Worm (Caenorhabditis elegans): ENCODE measurements around the gene H05C05.1.

The H05C05.1 gene

ce11 chrIII:2948310-2948961 lies 1.5 kb downstream of the H05C05.1 start (continued):
- no peak for TF ChIP-seq gmeb-1 (tag; optimal IDR thresholded peaks at IDR 0.05)
- TF ChIP-seq unc-55 (GFP tag; optimal IDR thresholded peaks at IDR 0.05): peak; percentile 44
- no peak for TF ChIP-seq nhr-23 (tag; optimal IDR thresholded peaks at IDR 0.05)
- no peak for TF ChIP-seq Y55F3AM.14 (GFP tag; optimal IDR thresholded peaks at IDR 0.05)
- peak; percentile 6 for TF ChIP-seq sem-4 (tag; optimal IDR thresholded peaks at IDR 0.05)
- TF ChIP-seq nhr-6 (tag; optimal IDR thresholded peaks at IDR 0.05): no peak
- TF ChIP-seq aly-2 (tag; optimal IDR thresholded peaks at IDR 0.05): no peak
- TF ChIP-seq crh-2 (tag; optimal IDR thresholded peaks at IDR 0.05): peak; percentile 86
- no peak for TF ChIP-seq nhr-77 (tag; optimal IDR thresholded peaks at IDR 0.05)
- TF ChIP-seq unc-39 (tag; optimal IDR thresholded peaks at IDR 0.05): no peak
- no peak for TF ChIP-seq nhr-237 (tag; optimal IDR thresholded peaks at IDR 0.05)
- TF ChIP-seq mdl-1 (tag; optimal IDR thresholded peaks at IDR 0.05): no peak
- no peak for TF ChIP-seq ZK546.5 (tag; optimal IDR thresholded peaks at IDR 0.05)
- TF ChIP-seq elt-1 (tag; optimal IDR thresholded peaks at IDR 0.05): no peak
- peak; percentile 37 for TF ChIP-seq sma-9 (GFP tag; optimal IDR thresholded peaks at IDR 0.05)
- no peak for TF ChIP-seq sma-9 (tag; optimal IDR thresholded peaks at IDR 0.05)
- no peak for TF ChIP-seq mbf-1 (tag; optimal IDR thresholded peaks at IDR 0.05)
- TF ChIP-seq nhr-11 (tag; optimal IDR thresholded peaks at IDR 0.05): no peak
- peak; percentile 62 for TF ChIP-seq nhr-25 (tag; optimal IDR thresholded peaks at IDR 0.05)
- TF ChIP-seq lin-39 (tag; optimal IDR thresholded peaks at IDR 0.05): no peak

ce11 chrIII:2952437-2952836 lies 5.5 kb downstream of the H05C05.1 start:
- no peak for TF ChIP-seq unc-55 (GFP tag; optimal IDR thresholded peaks at IDR 0.05)
- no peak for TF ChIP-seq nhr-77 (tag; optimal IDR thresholded peaks at IDR 0.05)
- TF ChIP-seq unc-39 (tag; optimal IDR thresholded peaks at IDR 0.05): no peak
- no peak for TF ChIP-seq lsy-2 (tag; optimal IDR thresholded peaks at IDR 0.05)
- no peak for TF ChIP-seq F13H6.1 (tag; optimal IDR thresholded peaks at IDR 0.05)
- TF ChIP-seq alr-1 (tag; optimal IDR thresholded peaks at IDR 0.05): no peak
- TF ChIP-seq mbf-1 (tag; optimal IDR thresholded peaks at IDR 0.05): no peak
- no peak for TF ChIP-seq ZK546.5 (tag; optimal IDR thresholded peaks at IDR 0.05)
- no peak for TF ChIP-seq Y55F3AM.14 (GFP tag; optimal IDR thresholded peaks at IDR 0.05)
- no peak for TF ChIP-seq gmeb-1 (tag; optimal IDR thresholded peaks at IDR 0.05)
- no peak for TF ChIP-seq ztf-11 (tag; optimal IDR thresholded peaks at IDR 0.05)
- TF ChIP-seq elt-3 (tag; optimal IDR thresholded peaks at IDR 0.05): no peak
- no peak for TF ChIP-seq nhr-23 (tag; optimal IDR thresholded peaks at IDR 0.05)

- TF ChIP-seq mab-5 (tag; optimal IDR thresholded peaks at IDR 0.05) (no peak), skn-1 (tag; optimal IDR thresholded peaks at IDR 0.05) (no peak), gmeb-1 (tag; optimal IDR thresholded peaks at IDR 0.05) (no peak), nhr-6 (tag; optimal IDR thresholded peaks at IDR 0.05) (no peak), fos-1 (tag; optimal IDR thresholded peaks at IDR 0.05) (no peak), mdl-1 (tag; optimal IDR thresholded peaks at IDR 0.05) (no peak), peb-1 (tag; optimal IDR thresholded peaks at IDR 0.05) (no peak), sem-4 (tag; optimal IDR thresholded peaks at IDR 0.05) (no peak), unc-39 (tag; optimal IDR thresholded peaks at IDR 0.05) (no peak), elt-1 (tag; optimal IDR thresholded peaks at IDR 0.05) (no peak), egl-27 (tag; optimal IDR thresholded peaks at IDR 0.05) (no peak), ceh-82 (tag; optimal IDR thresholded peaks at IDR 0.05) (no peak), elt-3 (tag; optimal IDR thresholded peaks at IDR 0.05) (no peak), lin-13 (GFP tag; optimal IDR thresholded peaks at IDR 0.05) (no peak), Y55F3AM.14 (GFP tag; optimal IDR thresholded peaks at IDR 0.05) (no peak), mbf-1 (tag; optimal IDR thresholded peaks at IDR 0.05) (no peak), ztf-1 (GFP tag; conservative IDR thresholded peaks at IDR 0.05) (no peak), lsy-2 (tag; optimal IDR thresholded peaks at IDR 0.05) (no peak), blmp-1 (tag; optimal IDR thresholded peaks at IDR 0.05; ENCODE audit: insufficient read depth) (no peak)
Measured at ce11 chrIII:2961840-2962239, 14.9 kb downstream of the H05C05.1 start.

ce11 chrIII:2965534-2965933 lies 18.6 kb downstream of the H05C05.1 start, which contains the start of gene H05C05.2:
Gene H05C05.2 (minus strand): TSS chrIII:2965634.
- no peak for TF ChIP-seq skn-1 (tag; optimal IDR thresholded peaks at IDR 0.05)
- no peak for TF ChIP-seq sma-3 (GFP tag; optimal IDR thresholded peaks at IDR 0.05)
- TF ChIP-seq lsy-2 (tag; optimal IDR thresholded peaks at IDR 0.05): no peak
- no peak for TF ChIP-seq R02D3.7 (tag; optimal IDR thresholded peaks at IDR 0.05)
- TF ChIP-seq lin-13 (GFP tag; optimal IDR thresholded peaks at IDR 0.05): no peak
- no peak for TF ChIP-seq ama-1 (optimal IDR thresholded peaks at IDR 0.05)
- TF ChIP-seq ztf-4 (tag; optimal IDR thresholded peaks at IDR 0.05): no peak
- TF ChIP-seq sma-9 (GFP tag; optimal IDR thresholded peaks at IDR 0.05): no peak
- TF ChIP-seq sma-9 (tag; optimal IDR thresholded peaks at IDR 0.05): no peak
- no peak for TF ChIP-seq blmp-1 (tag; optimal IDR thresholded peaks at IDR 0.05; ENCODE audit: insufficient read depth)
- no peak for TF ChIP-seq nhr-129 (tag; optimal IDR thresholded peaks at IDR 0.05)
- TF ChIP-seq gmeb-1 (tag; optimal IDR thresholded peaks at IDR 0.05): no peak
- no peak for TF ChIP-seq ceh-16 (tag; optimal IDR thresholded peaks at IDR 0.05)
- TF ChIP-seq nhr-11 (tag; optimal IDR thresholded peaks at IDR 0.05): no peak

Measured in whole organism, L2 larva.